Worm (Caenorhabditis elegans) whole organism, late embryonic: Measurements from ENCODE around the gene oac-40.

Experiments
- ama-1 ChIP-seq: fragments of 150-350 bp; optimal IDR thresholded peaks from 2 replicates; lab custom pipeline; 2014
- pag-3 ChIP-seq: sonication (generic microtip); optimal IDR thresholded peaks from 2 replicates; lab custom pipeline; 2016; ENCODE audit warnings: missing compliant biosample characterization, missing genetic modification characterization, borderline replicate concordance
- rnt-1 ChIP-seq: sonication (generic microtip); optimal IDR thresholded peaks from 2 replicates; lab custom pipeline; 2016; ENCODE audit warnings: missing genetic modification characterization, missing compliant biosample characterization
- sox-4 ChIP-seq: sonication (generic microtip); optimal IDR thresholded peaks from 2 replicates; lab custom pipeline; 2017; ENCODE audit warnings: mild to moderate bottlenecking, missing genetic modification characterization, inconsistent platforms, missing compliant biosample characterization

ce11 chrV:8980845-8981244 lies 35.7 kb upstream of the oac-40 start, which contains the start of gene str-84:
- TF ChIP-seq sox-4 (tag; lab: Kevin White, UChicago) (no peak), pag-3 (tag; lab: Kevin White, UChicago) (no peak), ama-1 (no peak), rnt-1 (tag; lab: Kevin White, UChicago) (no peak)
